Worm (Caenorhabditis elegans): ENCODE data around the gene C52B9.19.

DNA sequence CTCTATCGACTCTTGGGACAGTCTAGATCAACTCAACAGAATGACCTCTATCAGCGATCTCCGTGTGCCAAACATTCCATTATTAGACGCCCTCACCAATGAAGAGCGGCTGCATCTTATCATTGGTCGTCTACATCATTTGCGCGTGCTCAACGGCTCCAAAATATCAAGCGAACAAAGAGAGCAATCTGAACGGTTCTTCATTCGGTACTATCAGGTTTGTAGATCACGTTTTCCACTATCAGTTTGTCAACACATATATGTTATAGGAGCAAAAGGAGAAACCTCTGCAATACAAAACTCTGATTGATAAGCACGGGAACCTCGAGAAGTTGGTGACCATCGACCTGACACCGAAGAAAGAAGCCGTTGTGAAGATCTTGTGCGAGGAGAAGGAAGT, 14.0 kb upstream of the C52B9.19 start:
- TF ChIP-seq ceh-83 (GFP tag; optimal IDR thresholded peaks at IDR 0.05) (no peak), drap-1 (GFP tag; optimal IDR thresholded peaks at IDR 0.05) (no peak), ztf-11 (tag; optimal IDR thresholded peaks at IDR 0.05) (no peak), lin-13 (tag; optimal IDR thresholded peaks at IDR 0.05) (no peak), nhr-76 (tag; optimal IDR thresholded peaks at IDR 0.05) (no peak), mep-1 (tag; optimal IDR thresholded peaks at IDR 0.05) (no peak), snpc-4 (tag; optimal IDR thresholded peaks at IDR 0.05) (no peak), elt-3 (tag; optimal IDR thresholded peaks at IDR 0.05) (no peak), elt-1 (tag; optimal IDR thresholded peaks at IDR 0.05; ENCODE audit: borderline replicate concordance, insufficient read depth) (no peak), lin-32 (GFP tag; optimal IDR thresholded peaks at IDR 0.05) (no peak), unc-62 (GFP tag; optimal IDR thresholded peaks at IDR 0.05) (no peak)

Measured in whole organism, mixed stage, embryonic.